Fruit fly (Drosophila melanogaster) whole organism, larva: ENCODE results near the gene CG14298.
A peak's percentile ranks its signal among the peaks of the same experiment; 100 is the strongest.

Experiments used
- noc ChIP-seq: fragments of 200-800 bp; sonication (Bioruptor generic); optimal IDR thresholded peaks from 3 replicates; lab custom pipeline; 2019; ENCODE audit warnings: missing biosample characterization, mild to moderate bottlenecking, missing genetic modification characterization, moderate library complexity

The CG14298 gene

dm6 chr3R:18875228-18875627 lies at the start of gene CG14298:
TSS of gene CG14298 (plus strand) at chr3R:18875528.
- no peak for TF ChIP-seq noc

dm6 chr3R:18849148-18849547 lies 26.2 kb upstream of the CG14298 start, which contains the start of gene Octalpha2R:
TSS of gene Octalpha2R (minus strand) at chr3R:18849224.
- no peak for TF ChIP-seq noc

- TF ChIP-seq noc: no peak
Measured at dm6 chr3R:18851698-18852097, 23.6 kb upstream of the CG14298 start, which contains the start of gene CG31226. TSS of gene CG31226 (minus strand) at chr3R:18851798.

dm6 chr3R:18895227-18895626 lies 19.9 kb downstream of the CG14298 start:
- peak; percentile 67 for TF ChIP-seq noc

- TF ChIP-seq noc: no peak
Measured at dm6 chr3R:18897821-18898220, 22.5 kb downstream of the CG14298 start, which contains the start of gene CG14297. TSS of gene CG14297 (plus strand) at chr3R:18898121.

dm6 chr3R:18899123-18899522 lies 23.8 kb downstream of the CG14298 start, which contains the start of gene Rh2:
TSS of gene Rh2 (plus strand) at chr3R:18899423.
- no peak for TF ChIP-seq noc

dm6 chr3R:18902164-18902563 lies 26.8 kb downstream of the CG14298 start, which contains the start of gene CG14294:
TSS of gene CG14294 (minus strand) at chr3R:18902264.
- TF ChIP-seq noc: no peak

dm6 chr3R:18902858-18903257 lies 27.5 kb downstream of the CG14298 start, which contains the start of gene CG34284:
TSS of gene CG34284 (minus strand) at chr3R:18902933.
- peak; percentile 20 for TF ChIP-seq noc

- no peak for TF ChIP-seq noc
Measured at dm6 chr3R:18905555-18905920, 30.2 kb downstream of the CG14298 start, which contains the start of gene CG14292. TSS of gene CG14292 (minus strand) at chr3R:18905655.

dm6 chr3R:18905921-18906878 lies 30.9 kb downstream of the CG14298 start, which contains the start of gene EndoA:
TSS of gene EndoA (plus strand) at chr3R:18906609.
- peak; percentile 23 for TF ChIP-seq noc

dm6 chr3R:18910336-18910735 lies 35.0 kb downstream of the CG14298 start:
- TF ChIP-seq noc: no peak

- TF ChIP-seq noc: peak; percentile 44
Measured at dm6 chr3R:18910923-18911322, 35.6 kb downstream of the CG14298 start.

- TF ChIP-seq noc: peak; percentile 45
Measured at dm6 chr3R:18912782-18913331, 37.5 kb downstream of the CG14298 start, which contains the start of gene Sgsh. TSS of gene Sgsh (minus strand) at chr3R:18912922.

- no peak for TF ChIP-seq noc
Measured at dm6 chr3R:18913856-18914593, 38.7 kb downstream of the CG14298 start.

- TF ChIP-seq noc: peak; percentile 57
Measured at dm6 chr3R:18914594-18915275, 39.4 kb downstream of the CG14298 start, which contains the start of gene Xrp1. TSS of gene Xrp1 (plus strand) at chr3R:18914968.
